Worm (Caenorhabditis elegans) whole organism, L4 larva: ENCODE measurements around the gene srw-90.

Source experiments
- ama-1 ChIP-seq: fragments of 150-350 bp; optimal IDR thresholded peaks from 2 replicates; lab custom pipeline; 2014; ENCODE audit warnings: inconsistent platforms, mixed read lengths
- ces-1 ChIP-seq: fragments of 150-350 bp; sonication (generic microtip); optimal IDR thresholded peaks from 4 replicates; lab custom pipeline; 2014; ENCODE audit warnings: missing biosample characterization, missing genetic modification reagents, missing genetic modification characterization
- dpl-1 ChIP-seq: fragments of 150-350 bp; optimal IDR thresholded peaks from 2 replicates; lab custom pipeline; 2014; ENCODE audit warnings: missing biosample characterization, missing genetic modification reagents, missing genetic modification characterization
- egl-27 ChIP-seq: sonication (generic microtip); optimal IDR thresholded peaks from 3 replicates; lab custom pipeline; 2017; ENCODE audit warnings: missing biosample characterization, missing genetic modification reagents, missing genetic modification characterization
- fkh-10 ChIP-seq: fragments of 150-350 bp; optimal IDR thresholded peaks from 2 replicates; lab custom pipeline; 2014; ENCODE audit warnings: missing biosample characterization, missing genetic modification reagents, missing genetic modification characterization
- hlh-11 ChIP-seq: fragments of 200-800 bp; sonication (Bioruptor generic); optimal IDR thresholded peaks from 2 replicates; lab custom pipeline; 2018; ENCODE audit warnings: mild to moderate bottlenecking, missing genetic modification characterization, missing compliant biosample characterization
- mxl-2 ChIP-seq: fragments of 200-800 bp; sonication (Bioruptor generic); conservative IDR thresholded peaks from 2 replicates; pipeline ENCODE4 v1.3.6; 2022; ENCODE audit warnings: missing genetic modification reagents, missing genetic modification characterization, missing compliant biosample characterization
- pha-4 ChIP-seq, 2 experiments: fragments of 150-350 bp in 1 of 2; fragments of 200-800 bp in 1 of 2; sonication (Bioruptor generic) in 1 of 2; IDR thresholded peaks in 1 of 2; optimal IDR thresholded peaks in 1 of 2; 2 replicates each; pipeline versions ENCODE4 v1.3.6 to Lab custom; 2014 to 2022; ENCODE audit warnings: missing genetic modification characterization in 2 of 2, missing genetic modification reagents in 2 of 2, missing biosample characterization in 1 of 2, missing compliant biosample characterization in 1 of 2
- pqm-1 ChIP-seq: sonication (generic microtip); optimal IDR thresholded peaks from 2 replicates; lab custom pipeline; 2017; ENCODE audit warnings: missing biosample characterization, missing genetic modification characterization
- snpc-1.2 ChIP-seq: fragments of 200-800 bp; sonication (Bioruptor generic); IDR thresholded peaks from 2 replicates; pipeline ENCODE4 v1.3.6; 2022; ENCODE audit warnings: missing genetic modification reagents, missing genetic modification characterization, missing compliant biosample characterization
- tra-1 ChIP-seq: fragments of 200-800 bp; sonication (Bioruptor generic); IDR thresholded peaks from 2 replicates; pipeline ENCODE4 v1.3.6; 2022; ENCODE audit warnings: missing genetic modification reagents, missing genetic modification characterization, missing compliant biosample characterization
- vab-7 ChIP-seq: fragments of 200-800 bp; sonication (Bioruptor generic); IDR thresholded peaks from 2 replicates; pipeline ENCODE4 v1.3.6; 2022; ENCODE audit warnings: missing genetic modification reagents, missing genetic modification characterization, missing compliant biosample characterization
- ztf-7 ChIP-seq: fragments of 150-350 bp; optimal IDR thresholded peaks from 2 replicates; lab custom pipeline; 2014; ENCODE audit warnings: missing biosample characterization, missing genetic modification characterization

- no peak for TF ChIP-seq ces-1
- no peak for TF ChIP-seq mxl-2 (GFP tag; lab: Robert Waterston, UW)
- TF ChIP-seq tra-1 (GFP tag; lab: Robert Waterston, UW), result no peak
- no peak for TF ChIP-seq pqm-1 (tag; lab: Kevin White, UChicago)
- TF ChIP-seq vab-7, result no peak
- no peak for TF ChIP-seq dpl-1 (GFP tag; lab: Kevin White, UChicago)
- no peak for TF ChIP-seq ama-1
- no peak for TF ChIP-seq pha-4 (GFP tag; IDR thresholded peaks at IDR 0.05; lab: Robert Waterston, UW)
- no peak for TF ChIP-seq pha-4 (tag; optimal IDR thresholded peaks at IDR 0.05; lab: Kevin White, UChicago)
- TF ChIP-seq egl-27 (tag; lab: Kevin White, UChicago), result no peak
- no peak for TF ChIP-seq hlh-11 (tag; lab: Kevin White, UChicago)
- no peak for TF ChIP-seq snpc-1.2 (GFP tag; lab: Robert Waterston, UW)
- TF ChIP-seq fkh-10 (GFP tag; lab: Kevin White, UChicago), result no peak
- TF ChIP-seq ztf-7 (tag; lab: Kevin White, UChicago), result no peak
Observed at ce11 chrV:1664921-1665320, 36.9 kb upstream of the srw-90 start, which contains the start of gene K04F1.9.
